Worm (Caenorhabditis elegans) whole organism, late embryonic: Measurements from ENCODE around the gene Y71H2AM.3.

Source experiments
- C38D4.7 ChIP-seq: fragments of 200-800 bp; sonication (Bioruptor generic); optimal IDR thresholded peaks from 2 replicates; lab custom pipeline; 2018; ENCODE audit warnings: mild to moderate bottlenecking, missing genetic modification characterization, moderate library complexity, missing compliant biosample characterization
- ahr-1 ChIP-seq: sonication (generic microtip); optimal IDR thresholded peaks from 2 replicates; lab custom pipeline; 2016; ENCODE audit warnings: missing genetic modification characterization, missing compliant biosample characterization
- ama-1 ChIP-seq: fragments of 150-350 bp; optimal IDR thresholded peaks from 2 replicates; lab custom pipeline; 2014
- ceh-14 ChIP-seq: sonication (generic microtip); optimal IDR thresholded peaks from 2 replicates; lab custom pipeline; 2016; ENCODE audit warnings: missing genotype, missing genetic modification characterization, missing compliant biosample characterization
- ceh-24 ChIP-seq: sonication (generic microtip); optimal IDR thresholded peaks from 2 replicates; lab custom pipeline; 2016; ENCODE audit warnings: mild to moderate bottlenecking, missing genetic modification characterization, missing compliant biosample characterization
- ceh-30 ChIP-seq: fragments of 150-350 bp; optimal IDR thresholded peaks from 2 replicates; lab custom pipeline; 2014; ENCODE audit warnings: missing biosample characterization, missing genetic modification characterization
- ceh-31 ChIP-seq: sonication (generic microtip); optimal IDR thresholded peaks from 2 replicates; lab custom pipeline; 2016; ENCODE audit warnings: missing genetic modification characterization, missing compliant biosample characterization
- ceh-34 ChIP-seq: sonication (generic microtip); optimal IDR thresholded peaks from 2 replicates; lab custom pipeline; 2016; ENCODE audit warnings: mild to moderate bottlenecking, missing genetic modification characterization, missing compliant biosample characterization
- ceh-48 ChIP-seq: sonication (generic microtip); optimal IDR thresholded peaks from 2 replicates; lab custom pipeline; 2016; ENCODE audit warnings: missing genetic modification characterization, inconsistent platforms, missing compliant biosample characterization
- ceh-9 ChIP-seq: sonication (generic microtip); optimal IDR thresholded peaks from 2 replicates; lab custom pipeline; 2016; ENCODE audit warnings: mild to moderate bottlenecking, missing genetic modification characterization, inconsistent platforms, missing compliant biosample characterization
- che-1 ChIP-seq: sonication (generic microtip); optimal IDR thresholded peaks from 2 replicates; lab custom pipeline; 2016; ENCODE audit warnings: mild to moderate bottlenecking, missing genetic modification characterization, missing compliant biosample characterization
- dmd-4 ChIP-seq: sonication (generic microtip); optimal IDR thresholded peaks from 2 replicates; lab custom pipeline; 2016; ENCODE audit warnings: borderline replicate concordance, missing genetic modification characterization, missing compliant biosample characterization
- elt-2 ChIP-seq: sonication (generic microtip); optimal IDR thresholded peaks from 2 replicates; lab custom pipeline; 2016; ENCODE audit warnings: missing genetic modification reagents, missing genetic modification characterization, missing compliant biosample characterization
- ets-4 ChIP-seq: sonication (generic microtip); optimal IDR thresholded peaks from 2 replicates; lab custom pipeline; 2016; ENCODE audit warnings: missing genetic modification characterization, missing compliant biosample characterization
- fax-1 ChIP-seq: sonication (generic microtip); optimal IDR thresholded peaks from 2 replicates; lab custom pipeline; 2016; ENCODE audit warnings: missing genotype, missing genetic modification characterization, missing compliant biosample characterization
- gmeb-2 ChIP-seq: sonication (generic microtip); optimal IDR thresholded peaks from 2 replicates; lab custom pipeline; 2016; ENCODE audit warnings: missing genetic modification characterization, inconsistent platforms, missing compliant biosample characterization
- hlh-6 ChIP-seq: sonication (generic microtip); optimal IDR thresholded peaks from 2 replicates; lab custom pipeline; 2016; ENCODE audit warnings: missing genotype, missing genetic modification characterization, missing compliant biosample characterization
- lin-11 ChIP-seq: fragments of 200-800 bp; sonication (Bioruptor generic); optimal IDR thresholded peaks from 2 replicates; lab custom pipeline; 2018; ENCODE audit warnings: mild to moderate bottlenecking, missing genetic modification characterization, missing compliant biosample characterization
- madf-2 ChIP-seq: sonication (generic microtip); optimal IDR thresholded peaks from 2 replicates; lab custom pipeline; 2017; ENCODE audit warnings: missing genetic modification characterization, missing compliant biosample characterization
- nhr-11 ChIP-seq: fragments of 150-350 bp; optimal IDR thresholded peaks from 2 replicates; lab custom pipeline; 2014; ENCODE audit warnings: missing biosample characterization, missing genetic modification characterization
- nhr-232 ChIP-seq: sonication (generic microtip); optimal IDR thresholded peaks from 2 replicates; lab custom pipeline; 2016; ENCODE audit warnings: missing genetic modification characterization, missing compliant biosample characterization
- odd-2 ChIP-seq: sonication (generic microtip); optimal IDR thresholded peaks from 2 replicates; lab custom pipeline; 2017; ENCODE audit warnings: antibody characterized with exemption, mild to moderate bottlenecking, missing genetic modification characterization, missing compliant biosample characterization
- pax-1 ChIP-seq: fragments of 150-350 bp; optimal IDR thresholded peaks from 2 replicates; lab custom pipeline; 2014; ENCODE audit warnings: missing biosample characterization, missing genetic modification characterization
- pha-4 ChIP-seq: fragments of 150-350 bp; optimal IDR thresholded peaks from 2 replicates; lab custom pipeline; 2018; ENCODE audit warnings: missing biosample characterization, missing genetic modification reagents, missing genetic modification characterization
- sox-4 ChIP-seq: sonication (generic microtip); optimal IDR thresholded peaks from 2 replicates; lab custom pipeline; 2017; ENCODE audit warnings: mild to moderate bottlenecking, missing genetic modification characterization, inconsistent platforms, missing compliant biosample characterization
- unc-3 ChIP-seq, 2 experiments: fragments of 200-800 bp in 1 of 2; sonication (Bioruptor generic) in 1 of 2; sonication (generic microtip) in 1 of 2; conservative IDR thresholded peaks in 1 of 2; optimal IDR thresholded peaks in 1 of 2; 2 replicates each; pipeline versions ENCODE4 v1.3.6 to Lab custom; 2016 to 2022; ENCODE audit warnings: missing compliant biosample characterization in 2 of 2, missing genetic modification characterization in 2 of 2, missing genetic modification reagents in 1 of 2
- unc-86 ChIP-seq: sonication (generic microtip); optimal IDR thresholded peaks from 2 replicates; lab custom pipeline; 2016; ENCODE audit warnings: missing genetic modification characterization, missing compliant biosample characterization
- ztf-16 ChIP-seq: sonication (generic microtip); optimal IDR thresholded peaks from 2 replicates; lab custom pipeline; 2017; ENCODE audit warnings: missing genetic modification characterization, missing compliant biosample characterization

Y71H2AM.3 gene

ce11 chrIII:2834363-2834762 is 29.1 kb downstream of the Y71H2AM.3 start, which contains the start of gene txdc-17:
txdc-17 (plus strand) TSS chrIII:2834663.
- TF ChIP-seq odd-2 (tag; lab: Kevin White, UChicago) (no peak), unc-86 (tag; lab: Kevin White, UChicago) (no peak), ceh-34 (tag; lab: Kevin White, UChicago) (no peak), hlh-6 (tag; lab: Kevin White, UChicago) (no peak), ceh-30 (tag; lab: Kevin White, UChicago) (no peak), ceh-14 (tag; lab: Kevin White, UChicago) (no peak), pha-4 (no peak)

- TF ChIP-seq nhr-11 (tag; lab: Kevin White, UChicago), result no peak
- TF ChIP-seq ceh-48, result peak; percentile 20
These were observed 29.8 kb downstream of the Y71H2AM.3 start for ce11 chrIII:2834998-2835397.

ce11 chrIII:2836339-2836738 is 31.1 kb downstream of the Y71H2AM.3 start, which contains the start of gene josd-1:
josd-1 (plus strand) TSS chrIII:2836639.
- TF ChIP-seq fax-1 (tag; lab: Kevin White, UChicago), result no peak
- no peak for TF ChIP-seq nhr-232
- no peak for TF ChIP-seq che-1 (tag; lab: Kevin White, UChicago)
- TF ChIP-seq dmd-4 (tag; lab: Kevin White, UChicago), result no peak
- no peak for TF ChIP-seq ahr-1 (tag; lab: Kevin White, UChicago)
- TF ChIP-seq, all 69 proteins: peak for 0

ce11 chrIII:2836742-2837416 is 31.6 kb downstream of the Y71H2AM.3 start:
- peak; percentile 94 for TF ChIP-seq ceh-48

- TF ChIP-seq ceh-9 (tag; lab: Kevin White, UChicago) (no peak), C38D4.7 (GFP tag; lab: Kevin White, UChicago) (no peak), lin-11 (tag; lab: Kevin White, UChicago) (no peak), madf-2 (no peak), gmeb-2 (tag; lab: Kevin White, UChicago) (no peak), ceh-30 (tag; lab: Kevin White, UChicago) (no peak), dmd-4 (tag; lab: Kevin White, UChicago) (no peak), ceh-24 (tag; lab: Kevin White, UChicago) (no peak), ztf-16 (tag; lab: Kevin White, UChicago) (no peak)
These were observed 35.8 kb downstream of the Y71H2AM.3 start, which contains the start of gene Y71H2AR.2 for ce11 chrIII:2840877-2841540. Y71H2AR.2 (minus strand) TSS chrIII:2840927.

ce11 chrIII:2841856-2842373 is 36.7 kb downstream of the Y71H2AM.3 start, which contains the start of gene H34I24.2:
H34I24.2 (plus strand) TSS chrIII:2842044.
- TF ChIP-seq sox-4 (tag; lab: Kevin White, UChicago), result no peak
- TF ChIP-seq pax-1, result no peak
- TF ChIP-seq ama-1 (lab: Kevin White, UChicago), result no peak
- TF ChIP-seq elt-2, result no peak
- TF ChIP-seq hlh-6 (tag; lab: Kevin White, UChicago), result no peak
- no peak for TF ChIP-seq ceh-31 (tag; lab: Kevin White, UChicago)
- no peak for TF ChIP-seq ceh-30 (tag; lab: Kevin White, UChicago)
- no peak for TF ChIP-seq ets-4 (tag; lab: Kevin White, UChicago)
- TF ChIP-seq unc-3 (GFP tag; conservative IDR thresholded peaks at IDR 0.05; lab: Robert Waterston, UW), result no peak
- no peak for TF ChIP-seq unc-3 (tag; optimal IDR thresholded peaks at IDR 0.05; lab: Kevin White, UChicago)
